Worm (Caenorhabditis elegans) whole organism, L4/young adult: ENCODE results near the gene C46G7.5.
A peak's percentile ranks its signal among the peaks of the same experiment; 100 is the strongest.

Source experiments
- W03F9.2 ChIP-seq: fragments of 150-350 bp; optimal IDR thresholded peaks from 2 replicates; lab custom pipeline; 2014; ENCODE audit warnings: missing biosample characterization, missing genetic modification characterization
- dao-5 ChIP-seq: sonication (generic microtip); optimal IDR thresholded peaks from 2 replicates; lab custom pipeline; 2016; ENCODE audit warnings: missing genotype, missing genetic modification characterization, moderate library complexity, missing compliant biosample characterization
- him-1 ChIP-seq: sonication (generic microtip); optimal IDR thresholded peaks from 2 replicates; lab custom pipeline; 2016; ENCODE audit warnings: missing genotype, missing genetic modification reagents, missing genetic modification characterization, missing compliant biosample characterization

DNA sequence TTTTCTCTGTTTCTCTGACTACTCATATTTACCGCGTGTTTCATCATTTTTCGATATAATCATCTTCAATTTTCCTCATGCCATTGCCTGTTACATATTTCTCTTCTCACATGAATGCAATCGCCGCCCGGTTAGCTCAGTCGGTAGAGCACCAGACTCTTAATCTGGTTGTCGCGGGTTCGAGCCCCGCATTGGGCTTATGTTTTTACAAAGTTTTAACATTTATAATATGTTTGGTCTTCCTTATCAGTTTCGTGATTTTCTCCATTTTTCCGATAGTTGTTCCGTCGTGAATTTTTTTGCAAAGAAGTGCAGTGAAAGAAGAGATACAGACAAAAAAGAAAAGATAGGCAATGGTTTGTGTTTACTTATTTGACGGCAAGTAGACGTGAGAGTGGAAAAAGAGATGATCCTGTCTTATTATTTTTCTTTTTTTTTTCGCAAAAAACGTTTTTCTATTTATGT is 44.4 kb downstream of the C46G7.5 start:
- TF ChIP-seq W03F9.2 (tag; lab: Kevin White, UChicago) (peak; percentile 89), him-1 (tag; lab: Kevin White, UChicago) (peak; percentile 75), dao-5 (peak; percentile 88)
